Fruit fly (Drosophila melanogaster) whole organism, embryonic: Measurements from ENCODE around the gene CG46311.

Experiments used
- CG11398 ChIP-seq: fragments of 200-800 bp; sonication (Bioruptor generic); optimal IDR thresholded peaks from 2 replicates; lab custom pipeline; 2016; ENCODE audit warnings: missing biosample characterization, missing genetic modification characterization
- CG17359 ChIP-seq: fragments of 200-800 bp; sonication (Bioruptor generic); optimal IDR thresholded peaks from 3 replicates; lab custom pipeline; 2018; ENCODE audit warnings: missing biosample characterization, mild to moderate bottlenecking, missing genetic modification characterization, moderate library complexity
- CG18011 ChIP-seq: fragments of 200-800 bp; sonication (Bioruptor generic); optimal IDR thresholded peaks from 2 replicates; lab custom pipeline; 2017; ENCODE audit warnings: missing biosample characterization, missing genetic modification characterization, mild to moderate bottlenecking, moderate library complexity, missing genotype
- CG4328 ChIP-seq: fragments of 200-800 bp; sonication (Bioruptor generic); optimal IDR thresholded peaks from 3 replicates; lab custom pipeline; 2017; ENCODE audit warnings: missing biosample characterization, missing genetic modification reagents, missing genetic modification characterization
- CG5245 ChIP-seq: fragments of 200-800 bp; sonication (Bioruptor generic); optimal IDR thresholded peaks from 3 replicates; lab custom pipeline; 2016; ENCODE audit warnings: missing biosample characterization, missing genetic modification characterization
- CG7271 ChIP-seq: fragments of 200-800 bp; sonication (Bioruptor generic); optimal IDR thresholded peaks from 2 replicates; lab custom pipeline; 2018; ENCODE audit warnings: missing biosample characterization, mild to moderate bottlenecking, missing genetic modification characterization, moderate library complexity
- NC2β ChIP-seq: fragments of 200-800 bp; sonication (Bioruptor generic); optimal IDR thresholded peaks from 2 replicates; lab custom pipeline; 2016; ENCODE audit warnings: missing biosample characterization, missing genetic modification characterization
- Neu2 ChIP-seq: fragments of 200-800 bp; sonication (Bioruptor generic); optimal IDR thresholded peaks from 3 replicates; lab custom pipeline; 2016; ENCODE audit warnings: missing biosample characterization, missing genetic modification characterization, borderline replicate concordance
- emc ChIP-seq: fragments of 200-800 bp; sonication (Bioruptor generic); optimal IDR thresholded peaks from 2 replicates; lab custom pipeline; 2016; ENCODE audit warnings: missing biosample characterization, missing genetic modification characterization
- ewg ChIP-seq: fragments of 200-800 bp; sonication (Bioruptor generic); optimal IDR thresholded peaks from 3 replicates; lab custom pipeline; 2017; ENCODE audit warnings: mild to moderate bottlenecking, missing biosample characterization, missing genetic modification reagents, missing genetic modification characterization
- mld ChIP-seq: fragments of 200-800 bp; sonication (Bioruptor generic); IDR thresholded peaks from 3 replicates; pipeline ENCODE4 v1.3.6; 2022; ENCODE audit warnings: missing biosample characterization, missing genetic modification characterization; ENCODE audit not compliant: partially characterized antibody
- row ChIP-seq: fragments of 200-800 bp; sonication (Bioruptor generic); IDR thresholded peaks from 3 replicates; pipeline ENCODE4 v1.3.6; 2022; ENCODE audit warnings: missing biosample characterization, missing genetic modification characterization
- sima ChIP-seq: fragments of 200-800 bp; sonication (Bioruptor generic); optimal IDR thresholded peaks from 2 replicates; lab custom pipeline; 2016; ENCODE audit warnings: missing biosample characterization, missing genetic modification characterization

DNA sequence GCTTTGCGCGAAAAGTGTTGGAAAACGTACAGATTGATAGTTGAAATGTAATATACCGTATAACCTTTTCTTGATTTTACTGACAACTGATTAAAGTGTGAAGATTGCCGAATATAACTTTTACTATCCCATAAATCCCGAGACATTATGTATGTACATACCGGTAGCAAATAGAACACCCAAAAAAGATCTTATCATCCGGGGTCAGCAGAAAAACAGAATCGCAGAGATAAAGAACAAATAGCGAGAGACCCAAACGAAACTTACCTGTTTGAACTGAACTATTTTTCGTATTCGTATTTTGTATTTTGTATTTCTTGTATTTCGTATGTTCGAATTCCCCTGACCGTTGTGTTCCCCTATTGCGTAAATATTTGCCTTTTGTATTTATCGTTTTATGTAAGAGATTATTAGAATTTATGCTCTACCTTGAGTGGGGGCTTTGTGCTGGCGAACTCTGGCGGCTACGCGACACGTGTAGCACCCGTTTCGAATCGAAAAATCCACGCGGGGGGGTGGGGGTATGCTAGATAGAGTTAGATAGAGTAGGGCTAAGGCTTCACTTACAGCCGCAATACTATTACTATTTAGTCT is 69.8 kb downstream of the CG46311 start:
- TF ChIP-seq CG4328 (GFP tag; lab: Kevin White, UChicago) (peak; percentile 6), CG5245 (GFP tag; lab: Kevin White, UChicago) (no peak), mld (GFP tag; lab: Robert Waterston, UW) (no peak), emc (no peak), CG11398 (GFP tag; lab: Kevin White, UChicago) (no peak), ewg (no peak), row (no peak), sima (GFP tag; lab: Kevin White, UChicago) (no peak), CG7271 (tag; lab: Kevin White, UChicago) (no peak), CG17359 (tag; lab: Kevin White, UChicago) (no peak), NC2β (GFP tag; lab: Kevin White, UChicago) (no peak), CG18011 (no peak), Neu2 (GFP tag; lab: Kevin White, UChicago) (no peak)
